Worm (Caenorhabditis elegans) whole organism, midembryonic: ENCODE measurements around the gene zipt-7.2.

Experiments
- T22C8.4 ChIP-seq: fragments of 200-800 bp; sonication (Bioruptor generic); IDR thresholded peaks from 2 replicates; pipeline ENCODE4 v1.3.6; 2022; ENCODE audit warnings: missing genetic modification characterization, missing compliant biosample characterization
- tab-1 ChIP-seq: fragments of 200-800 bp; sonication (Bioruptor generic); IDR thresholded peaks from 2 replicates; pipeline ENCODE4 v1.3.6; 2022; ENCODE audit warnings: missing genetic modification characterization, missing compliant biosample characterization
- ztf-23 ChIP-seq: fragments of 200-800 bp; sonication (Bioruptor generic); IDR thresholded peaks from 2 replicates; pipeline ENCODE4 v1.3.6; 2022; ENCODE audit warnings: missing genetic modification reagents, missing genetic modification characterization, missing compliant biosample characterization

- TF ChIP-seq T22C8.4 (GFP tag; lab: Robert Waterston, UW) (no peak), tab-1 (GFP tag; lab: Robert Waterston, UW) (peak; percentile 49; the same call in 1 of the 2 replicates), ztf-23 (GFP tag; lab: Robert Waterston, UW) (no peak)
These were observed 6.9 kb upstream of the zipt-7.2 start for ce11 chrX:15514547-15514946.
